Fruit fly (Drosophila melanogaster) whole organism, embryonic: Measurements from ENCODE around the gene Aprt.

ENCODE experiments used
- CG11456 ChIP-seq: fragments of 200-800 bp; sonication (Bioruptor generic); IDR thresholded peaks from 3 replicates; pipeline ENCODE4 v1.3.6; 2022; ENCODE audit warnings: missing biosample characterization, missing genetic modification characterization
- CG12236 ChIP-seq: fragments of 200-800 bp; sonication (Bioruptor generic); optimal IDR thresholded peaks from 2 replicates; lab custom pipeline; 2016; ENCODE audit warnings: missing biosample characterization, missing genetic modification characterization
- CG14667 ChIP-seq: fragments of 200-800 bp; sonication (Bioruptor generic); IDR thresholded peaks from 2 replicates; pipeline ENCODE4 v1.3.6; 2022; ENCODE audit warnings: missing biosample characterization, missing genetic modification characterization
- CG2712 ChIP-seq: fragments of 200-800 bp; optimal IDR thresholded peaks from 3 replicates; lab custom pipeline; 2019; ENCODE audit warnings: missing biosample characterization, mild to moderate bottlenecking, missing genetic modification characterization, moderate library complexity
- CG3163 ChIP-seq: fragments of 200-800 bp; sonication (Bioruptor generic); optimal IDR thresholded peaks from 3 replicates; lab custom pipeline; 2016; ENCODE audit warnings: missing biosample characterization, missing genetic modification characterization
- CG4404 ChIP-seq: fragments of 200-800 bp; sonication (Bioruptor generic); IDR thresholded peaks from 2 replicates; pipeline ENCODE4 v1.3.6; 2022; ENCODE audit warnings: missing biosample characterization, missing genetic modification characterization
- E2f1 ChIP-seq: fragments of 200-800 bp; sonication (Bioruptor generic); IDR thresholded peaks from 2 replicates; pipeline ENCODE4 v1.3.6; 2022; ENCODE audit warnings: missing biosample characterization, missing genetic modification characterization
- Hsf ChIP-seq: fragments of 200-800 bp; sonication (Bioruptor generic); optimal IDR thresholded peaks from 3 replicates; lab custom pipeline; 2016; ENCODE audit warnings: missing biosample characterization, missing genetic modification characterization
- Sox102F ChIP-seq: fragments of 200-800 bp; sonication (Bioruptor generic); optimal IDR thresholded peaks from 2 replicates; lab custom pipeline; 2018; ENCODE audit warnings: missing biosample characterization, mild to moderate bottlenecking, missing genetic modification characterization, moderate library complexity
- Tbp ChIP-seq: fragments of >200 bp; optimal IDR thresholded peaks from 2 replicates; lab custom pipeline; 2018; ENCODE audit warnings: missing biosample characterization, missing genetic modification characterization
- gcm2 ChIP-seq: fragments of 200-800 bp; sonication (Bioruptor generic); optimal IDR thresholded peaks from 2 replicates; lab custom pipeline; 2016; ENCODE audit warnings: missing biosample characterization, missing genetic modification characterization

DNA sequence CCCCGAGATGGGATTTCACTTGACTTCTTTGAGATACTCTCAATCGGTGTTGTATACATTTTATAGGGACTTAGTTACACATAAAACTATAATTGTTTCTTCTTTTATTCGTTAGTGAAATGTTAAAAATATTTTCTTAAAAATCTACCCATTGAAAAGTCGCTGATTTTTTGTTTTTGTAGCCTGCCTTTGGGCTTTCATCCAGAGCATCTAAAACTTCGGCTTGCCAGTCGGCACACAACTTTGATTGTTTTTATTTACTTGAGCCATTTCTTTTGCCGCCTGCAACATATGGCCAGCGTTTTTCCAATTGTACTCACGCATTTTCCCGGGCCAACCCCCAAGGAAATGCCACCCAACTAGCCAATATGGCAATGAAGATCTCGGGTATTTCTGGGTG is 7.1 kb upstream of the Aprt start:
- no peak for TF ChIP-seq CG4404 (GFP tag; lab: Robert Waterston, UW)
- TF ChIP-seq E2f1 (GFP tag; lab: Robert Waterston, UW) = no peak
- no peak for TF ChIP-seq CG2712 (tag; lab: Kevin White, UChicago)
- TF ChIP-seq CG11456 (GFP tag; lab: Robert Waterston, UW) = no peak
- TF ChIP-seq CG3163 (GFP tag; lab: Kevin White, UChicago) = no peak
- TF ChIP-seq Hsf (GFP tag; lab: Kevin White, UChicago) = no peak
- no peak for TF ChIP-seq gcm2 (GFP tag; lab: Kevin White, UChicago)
- TF ChIP-seq Tbp (GFP tag; lab: Kevin White, UChicago) = no peak
- TF ChIP-seq CG14667 = no peak
- no peak for TF ChIP-seq Sox102F (GFP tag; lab: Kevin White, UChicago)
- TF ChIP-seq CG12236 (GFP tag; lab: Kevin White, UChicago) = no peak
